Worm (Caenorhabditis elegans): ENCODE measurements around the gene C45G9.8.
"Not testable (repeated sequence)": the region's sequence is repeated elsewhere in the genome, so short reads cannot be mapped to it uniquely, and the experiment has no call there.

The C45G9.8 gene

DNA sequence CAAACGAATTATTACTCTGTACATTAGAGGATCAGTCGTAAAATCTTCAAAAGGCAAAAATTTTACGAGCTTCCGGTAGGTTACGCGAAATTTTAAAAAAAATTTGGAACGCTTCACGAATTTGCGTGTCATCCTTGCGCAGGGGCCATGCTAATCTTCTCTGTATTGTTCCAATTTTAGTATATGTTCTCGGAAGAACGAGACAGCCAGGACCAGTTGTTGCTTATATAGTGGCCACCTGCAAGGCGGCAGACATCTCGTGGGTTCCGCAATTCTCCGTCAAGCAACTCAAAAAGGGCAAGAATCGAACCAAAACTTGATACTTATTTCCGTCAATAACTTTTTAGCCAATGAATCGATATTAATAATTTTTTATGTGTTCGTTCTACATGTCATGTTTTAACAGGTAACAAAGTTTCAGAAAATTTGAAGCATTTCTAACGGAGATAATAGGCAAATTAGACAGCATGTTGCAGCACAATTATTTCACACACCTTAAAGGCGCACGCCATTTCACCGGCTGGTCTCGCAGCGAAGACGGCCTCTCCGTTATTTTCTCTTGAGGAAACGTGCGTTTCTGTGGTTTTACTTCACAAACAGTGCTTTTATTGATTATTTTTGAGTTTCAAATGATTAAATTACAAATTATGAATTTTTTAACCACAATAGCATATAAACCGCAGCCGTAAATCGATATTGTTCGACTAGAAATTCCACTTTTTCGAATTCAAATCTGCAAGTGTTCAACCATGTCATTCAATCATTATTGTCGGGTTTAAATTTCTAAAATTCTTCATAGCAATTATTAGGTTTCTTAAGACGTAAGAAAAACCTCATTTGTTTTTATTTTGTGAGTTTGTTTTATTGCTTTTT lies 27.5 kb upstream of the C45G9.8 start:
- TF ChIP-seq ztf-29 (GFP tag; IDR thresholded peaks at IDR 0.05): peak; percentile 68
- TF ChIP-seq ztf-23 (GFP tag; IDR thresholded peaks at IDR 0.05): peak; percentile 78
- peak; percentile 85 for TF ChIP-seq tab-1 (GFP tag; IDR thresholded peaks at IDR 0.05)
- TF ChIP-seq flt-1 (GFP tag; IDR thresholded peaks at IDR 0.05): peak; percentile 90
- peak; percentile 73 for TF ChIP-seq T22C8.4 (GFP tag; IDR thresholded peaks at IDR 0.05)
- TF ChIP-seq med-1 (GFP tag; optimal IDR thresholded peaks at IDR 0.05; ENCODE audit: insufficient read depth): peak; percentile 15
- TF ChIP-seq ref-1 (GFP tag; conservative IDR thresholded peaks at IDR 0.05): peak; percentile 62
- peak; percentile 79 for TF ChIP-seq cog-1 (tag; optimal IDR thresholded peaks at IDR 0.05)
- TF ChIP-seq klf-2 (GFP tag; conservative IDR thresholded peaks at IDR 0.05): peak; percentile 74

ce11 chrIII:5078062-5078461 lies 24.6 kb upstream of the C45G9.8 start:
- TF ChIP-seq T22C8.4 (GFP tag; IDR thresholded peaks at IDR 0.05) (no peak), med-1 (GFP tag; optimal IDR thresholded peaks at IDR 0.05; ENCODE audit: insufficient read depth) (no peak), ref-1 (GFP tag; conservative IDR thresholded peaks at IDR 0.05) (no peak), klf-2 (GFP tag; conservative IDR thresholded peaks at IDR 0.05) (no peak), cog-1 (tag; optimal IDR thresholded peaks at IDR 0.05) (no peak), ztf-23 (GFP tag; IDR thresholded peaks at IDR 0.05) (no peak), flt-1 (GFP tag; IDR thresholded peaks at IDR 0.05) (no peak), tab-1 (GFP tag; IDR thresholded peaks at IDR 0.05) (no peak), ztf-29 (GFP tag; IDR thresholded peaks at IDR 0.05) (no peak)

DNA sequence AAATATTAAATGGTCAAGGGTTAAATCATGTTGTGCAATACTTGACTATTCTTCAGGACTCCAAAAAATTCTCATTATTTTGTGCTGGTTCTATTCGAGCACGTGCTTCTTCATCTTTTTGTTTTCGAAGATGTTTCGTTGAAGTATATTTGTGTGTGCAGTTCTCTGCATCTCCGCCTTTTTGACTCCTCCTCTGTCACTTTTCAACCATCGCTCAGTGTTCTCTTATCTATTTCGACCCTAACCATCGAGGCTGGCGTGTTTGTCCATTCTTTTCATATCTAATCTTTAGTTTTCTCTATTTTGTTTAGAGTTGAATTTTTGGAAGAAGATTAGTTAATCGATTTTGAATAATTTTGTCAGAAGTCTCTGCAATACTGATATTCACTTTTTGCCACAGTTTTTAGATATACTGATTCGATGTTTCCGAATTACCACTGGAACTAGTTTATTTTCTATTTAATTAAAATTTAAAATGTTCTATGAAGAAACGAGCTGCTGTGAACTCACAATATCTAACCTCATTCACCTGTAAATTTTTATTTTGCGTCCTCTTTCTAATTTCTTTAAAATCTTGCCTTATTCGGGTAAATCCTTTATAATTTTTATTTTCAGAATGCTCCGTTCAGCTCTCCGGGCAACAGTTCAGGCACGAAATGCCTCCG lies 23.8 kb upstream of the C45G9.8 start, which contains the start of gene alh-1:
TSS of gene alh-1 (plus strand) at position 615 of the 665 bp plus-strand sequence.
- TF ChIP-seq ztf-29 (GFP tag; IDR thresholded peaks at IDR 0.05) (no peak), ztf-23 (GFP tag; IDR thresholded peaks at IDR 0.05) (no peak), T22C8.4 (GFP tag; IDR thresholded peaks at IDR 0.05) (no peak), med-1 (GFP tag; optimal IDR thresholded peaks at IDR 0.05; ENCODE audit: insufficient read depth) (no peak), cog-1 (tag; optimal IDR thresholded peaks at IDR 0.05) (no peak), klf-2 (GFP tag; conservative IDR thresholded peaks at IDR 0.05) (no peak), ref-1 (GFP tag; conservative IDR thresholded peaks at IDR 0.05) (no peak), flt-1 (GFP tag; IDR thresholded peaks at IDR 0.05) (no peak)

ce11 chrIII:5076569-5076968 lies 23.1 kb upstream of the C45G9.8 start:
- TF ChIP-seq flt-1 (GFP tag; IDR thresholded peaks at IDR 0.05): no peak
- no peak for TF ChIP-seq tab-1 (GFP tag; IDR thresholded peaks at IDR 0.05)
- TF ChIP-seq klf-2 (GFP tag; conservative IDR thresholded peaks at IDR 0.05): no peak
- no peak for TF ChIP-seq med-1 (GFP tag; optimal IDR thresholded peaks at IDR 0.05; ENCODE audit: insufficient read depth)
- no peak for TF ChIP-seq ref-1 (GFP tag; conservative IDR thresholded peaks at IDR 0.05)
- no peak for TF ChIP-seq ztf-23 (GFP tag; IDR thresholded peaks at IDR 0.05)

DNA sequence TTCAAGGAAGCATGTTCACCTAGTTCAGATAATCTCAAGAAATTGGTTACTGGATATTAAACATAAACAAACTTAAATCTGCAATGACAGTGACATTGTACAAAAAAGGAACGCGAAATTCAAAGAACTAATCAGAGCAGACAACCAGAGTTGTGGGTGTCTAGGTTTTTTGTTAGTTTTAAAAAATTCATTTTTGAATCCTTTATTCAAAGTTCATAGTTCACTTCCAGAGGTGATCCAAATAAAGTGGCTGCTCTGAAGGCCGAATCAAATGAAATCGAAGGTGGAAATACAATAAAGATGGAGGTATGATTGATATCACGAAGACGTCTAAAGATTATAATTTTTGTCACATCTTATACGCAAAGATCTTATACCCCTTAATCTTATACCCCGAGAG lies 21.0 kb upstream of the C45G9.8 start, which contains the start of gene ttbk-6:
TSS of gene ttbk-6 (plus strand) at position 301 of the 400 bp plus-strand sequence.
- TF ChIP-seq ztf-29 (GFP tag; IDR thresholded peaks at IDR 0.05) (no peak), cog-1 (tag; optimal IDR thresholded peaks at IDR 0.05) (no peak), ztf-23 (GFP tag; IDR thresholded peaks at IDR 0.05) (no peak), flt-1 (GFP tag; IDR thresholded peaks at IDR 0.05) (no peak)

DNA sequence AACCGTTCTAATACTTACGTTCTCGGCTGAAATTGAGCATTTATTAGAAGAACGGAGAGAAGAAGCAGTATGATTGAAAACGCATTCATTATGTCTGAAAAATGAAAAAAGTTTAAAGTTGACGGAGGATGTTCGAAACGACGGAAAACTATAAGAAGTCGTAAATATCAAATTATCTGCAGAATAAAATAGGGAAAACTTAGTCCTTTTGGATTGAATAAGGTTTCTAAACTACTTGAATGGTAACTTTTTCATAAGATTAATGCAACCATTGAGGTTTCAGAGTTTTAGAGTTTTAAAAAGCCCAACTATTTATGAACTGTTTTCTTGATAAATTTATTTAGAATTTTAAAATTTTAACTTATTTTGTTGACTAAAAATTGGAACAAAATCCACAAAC lies 18.1 kb upstream of the C45G9.8 start, which contains the start of gene C45G9.12:
TSS of gene C45G9.12 (minus strand) at position 101 of the 400 bp plus-strand sequence.
- TF ChIP-seq tab-1 (GFP tag; IDR thresholded peaks at IDR 0.05) (no peak), ztf-29 (GFP tag; IDR thresholded peaks at IDR 0.05) (no peak), cog-1 (tag; optimal IDR thresholded peaks at IDR 0.05) (no peak), ztf-23 (GFP tag; IDR thresholded peaks at IDR 0.05) (no peak), T22C8.4 (GFP tag; IDR thresholded peaks at IDR 0.05) (no peak), ref-1 (GFP tag; conservative IDR thresholded peaks at IDR 0.05) (no peak)

- TF ChIP-seq cog-1 (tag; optimal IDR thresholded peaks at IDR 0.05) (peak; percentile 62), ztf-29 (GFP tag; IDR thresholded peaks at IDR 0.05) (no peak), flt-1 (GFP tag; IDR thresholded peaks at IDR 0.05) (peak; percentile 61), ztf-23 (GFP tag; IDR thresholded peaks at IDR 0.05) (peak; percentile 74)
Measured at ce11 chrIII:5068675-5069233, 15.3 kb upstream of the C45G9.8 start, which contains the start of the genes C45G9.11 and C45G9.2. TSS of gene C45G9.11 (minus strand) at chrIII:5068725. TSS of gene C45G9.2 (plus strand) at chrIII:5069066.

ce11 chrIII:5062406-5062805 lies 9.0 kb upstream of the C45G9.8 start, which contains the start of gene C45G9.4:
TSS of gene C45G9.4 (plus strand) at chrIII:5062706.
- TF ChIP-seq flt-1 (GFP tag; IDR thresholded peaks at IDR 0.05); T22C8.4 (GFP tag; IDR thresholded peaks at IDR 0.05); med-1 (GFP tag; optimal IDR thresholded peaks at IDR 0.05; ENCODE audit: insufficient read depth): not testable (repeated sequence)

DNA sequence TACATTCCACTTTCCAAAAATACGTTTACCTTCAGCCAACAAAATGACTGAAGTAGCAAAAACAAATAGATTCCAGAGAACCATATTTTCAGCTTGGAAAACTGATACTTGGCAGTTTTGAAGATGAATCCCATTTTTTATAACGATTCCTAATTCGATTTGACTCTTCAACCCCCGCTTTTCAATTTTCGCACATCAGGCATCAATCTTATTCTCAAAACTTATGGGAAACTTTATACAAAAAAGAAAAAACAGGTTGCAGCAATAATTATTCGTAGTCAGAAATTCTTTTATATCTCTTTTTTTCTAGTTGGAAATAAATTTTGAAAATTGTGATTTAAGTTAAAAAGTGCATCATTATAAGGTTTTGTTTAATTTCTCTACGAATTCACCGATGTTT lies 8.4 kb upstream of the C45G9.8 start, which contains the start of gene C45G9.10:
TSS of gene C45G9.10 (minus strand) at position 101 of the 400 bp plus-strand sequence.
- TF ChIP-seq ztf-29 (GFP tag; IDR thresholded peaks at IDR 0.05) (no peak), tab-1 (GFP tag; IDR thresholded peaks at IDR 0.05) (no peak), ztf-23 (GFP tag; IDR thresholded peaks at IDR 0.05) (no peak), flt-1 (GFP tag; IDR thresholded peaks at IDR 0.05) (no peak), cog-1 (tag; optimal IDR thresholded peaks at IDR 0.05) (no peak)

Data from whole organism, midembryonic.